Fruit fly (Drosophila melanogaster) whole organism, embryonic: Measurements from ENCODE around the gene I-2.

Experiments
- Bdp1 ChIP-seq: fragments of 200-800 bp; sonication (Bioruptor generic); optimal IDR thresholded peaks from 3 replicates; lab custom pipeline; 2016; ENCODE audit warnings: missing biosample characterization, missing genetic modification characterization
- BtbVII ChIP-seq: fragments of 200-800 bp; sonication (Bioruptor generic); optimal IDR thresholded peaks from 3 replicates; lab custom pipeline; 2017; ENCODE audit warnings: missing biosample characterization, mild to moderate bottlenecking, missing genetic modification characterization
- Bteb2 ChIP-seq: fragments of 200-800 bp; sonication (Bioruptor generic); optimal IDR thresholded peaks from 2 replicates; lab custom pipeline; 2016; ENCODE audit warnings: missing biosample characterization, missing genetic modification characterization
- CG10979 ChIP-seq: fragments of 200-800 bp; sonication (Bioruptor generic); optimal IDR thresholded peaks from 2 replicates; lab custom pipeline; 2018; ENCODE audit warnings: missing biosample characterization, mild to moderate bottlenecking, missing genetic modification characterization, moderate library complexity
- CG11695 ChIP-seq: fragments of 200-800 bp; sonication (Bioruptor generic); IDR thresholded peaks from 3 replicates; pipeline ENCODE4 v1.3.6; 2022; ENCODE audit warnings: missing biosample characterization, missing genetic modification characterization
- CG11723 ChIP-seq: fragments of 200-800 bp; sonication (Bioruptor generic); optimal IDR thresholded peaks from 2 replicates; lab custom pipeline; 2017; ENCODE audit warnings: missing biosample characterization, mild to moderate bottlenecking, missing genetic modification characterization
- CG14710 ChIP-seq: fragments of 200-800 bp; sonication (Bioruptor generic); optimal IDR thresholded peaks from 3 replicates; lab custom pipeline; 2019; ENCODE audit warnings: missing biosample characterization, mild to moderate bottlenecking, missing genetic modification characterization, moderate library complexity
- CG16813 ChIP-seq: fragments of 200-800 bp; sonication (Bioruptor generic); IDR thresholded peaks from 3 replicates; pipeline ENCODE4 v1.3.6; 2022; ENCODE audit warnings: missing biosample characterization, missing genetic modification characterization; ENCODE audit not compliant: partially characterized antibody
- CG16815 ChIP-seq: fragments of 200-800 bp; sonication (Bioruptor generic); optimal IDR thresholded peaks from 3 replicates; lab custom pipeline; 2017; ENCODE audit warnings: missing biosample characterization, mild to moderate bottlenecking, missing genetic modification characterization
- CG17328 ChIP-seq: fragments of 200-800 bp; sonication (Bioruptor generic); IDR thresholded peaks from 2 replicates; pipeline ENCODE4 v1.3.6; 2022; ENCODE audit warnings: missing biosample characterization, missing genetic modification characterization
- CG18262 ChIP-seq: fragments of 200-800 bp; optimal IDR thresholded peaks from 3 replicates; lab custom pipeline; 2019; ENCODE audit warnings: missing biosample characterization, mild to moderate bottlenecking, missing genetic modification characterization, moderate library complexity
- CG18619 ChIP-seq: fragments of 200-800 bp; sonication (Bioruptor generic); optimal IDR thresholded peaks from 3 replicates; lab custom pipeline; 2017; ENCODE audit warnings: missing biosample characterization, mild to moderate bottlenecking, missing genetic modification characterization
- CG2129 ChIP-seq: fragments of 200-800 bp; sonication (Bioruptor generic); IDR thresholded peaks from 2 replicates; pipeline ENCODE4 v1.3.6; 2022; ENCODE audit warnings: missing biosample characterization, missing genetic modification characterization; ENCODE audit not compliant: partially characterized antibody
- CG2875 ChIP-seq: fragments of 200-800 bp; sonication (Bioruptor generic); optimal IDR thresholded peaks from 2 replicates; lab custom pipeline; 2017; ENCODE audit warnings: missing biosample characterization, mild to moderate bottlenecking, missing genetic modification characterization, missing genetic modification reagents
- CG2889 ChIP-seq: fragments of 200-800 bp; sonication (Bioruptor generic); IDR thresholded peaks from 3 replicates; pipeline ENCODE4 v1.3.6; 2022; ENCODE audit warnings: missing biosample characterization, missing genetic modification characterization
- CG34376 ChIP-seq: fragments of 200-800 bp; sonication (Bioruptor generic); optimal IDR thresholded peaks from 2 replicates; lab custom pipeline; 2018; ENCODE audit warnings: missing biosample characterization, mild to moderate bottlenecking, missing genetic modification characterization
- CG6175 ChIP-seq: fragments of 200-800 bp; sonication (Bioruptor generic); IDR thresholded peaks from 3 replicates; pipeline ENCODE4 v1.3.6; 2022; ENCODE audit warnings: missing biosample characterization, missing genetic modification characterization
- CG6765 ChIP-seq: fragments of 200-800 bp; sonication (Bioruptor generic); optimal IDR thresholded peaks from 3 replicates; lab custom pipeline; 2017; ENCODE audit warnings: missing biosample characterization, mild to moderate bottlenecking, missing genetic modification characterization
- CG8944 ChIP-seq: fragments of 200-800 bp; sonication (Bioruptor generic); optimal IDR thresholded peaks from 3 replicates; lab custom pipeline; 2016; ENCODE audit warnings: missing biosample characterization, missing genetic modification characterization
- D ChIP-seq, 2 experiments: fragments of 200-800 bp in 1 of 2; fragments of >200 bp in 1 of 2; sonication (Bioruptor generic) in 1 of 2; optimal IDR thresholded peaks; 2 replicates in 1 of 2; 3 replicates in 1 of 2; lab custom pipeline; 2017; ENCODE audit warnings: mild to moderate bottlenecking in 1 of 2, missing biosample characterization in 1 of 2, missing genetic modification characterization in 1 of 2, missing genetic modification reagents in 1 of 2
- Elba2 ChIP-seq: fragments of 200-800 bp; sonication (Bioruptor generic); optimal IDR thresholded peaks from 3 replicates; lab custom pipeline; 2016; ENCODE audit warnings: missing biosample characterization, missing genetic modification characterization
- HLH54F ChIP-seq: fragments of 200-800 bp; sonication (Bioruptor generic); optimal IDR thresholded peaks from 3 replicates; lab custom pipeline; 2016; ENCODE audit warnings: missing biosample characterization, missing genetic modification characterization
- Hand ChIP-seq: fragments of 200-800 bp; sonication (Bioruptor generic); optimal IDR thresholded peaks from 2 replicates; lab custom pipeline; 2017; ENCODE audit warnings: mild to moderate bottlenecking, missing biosample characterization, missing genetic modification reagents, missing genetic modification characterization
- Mad ChIP-seq: fragments of 200-800 bp; sonication (Bioruptor generic); optimal IDR thresholded peaks from 2 replicates; lab custom pipeline; 2016; ENCODE audit warnings: missing biosample characterization, missing genetic modification characterization
- NC2α ChIP-seq: fragments of 200-800 bp; sonication (Bioruptor generic); optimal IDR thresholded peaks from 2 replicates; lab custom pipeline; 2016; ENCODE audit warnings: missing biosample characterization, missing genetic modification characterization
- NC2β ChIP-seq: fragments of 200-800 bp; sonication (Bioruptor generic); optimal IDR thresholded peaks from 2 replicates; lab custom pipeline; 2016; ENCODE audit warnings: missing biosample characterization, missing genetic modification characterization
- Optix ChIP-seq: fragments of 200-800 bp; sonication (Bioruptor generic); IDR thresholded peaks from 3 replicates; pipeline ENCODE4 v1.3.6; 2022; ENCODE audit warnings: missing biosample characterization, missing genetic modification characterization
- Taf1 ChIP-seq: fragments of 200-800 bp; sonication (Bioruptor generic); IDR thresholded peaks from 2 replicates; pipeline ENCODE4 v1.3.6; 2022; ENCODE audit warnings: missing biosample characterization, missing genetic modification characterization
- Tbp ChIP-seq: fragments of >200 bp; optimal IDR thresholded peaks from 2 replicates; lab custom pipeline; 2018; ENCODE audit warnings: missing biosample characterization, missing genetic modification characterization
- ase ChIP-seq: fragments of 200-800 bp; sonication (Bioruptor generic); IDR thresholded peaks from 3 replicates; pipeline ENCODE4 v1.3.6; 2022; ENCODE audit warnings: missing biosample characterization, missing genetic modification characterization
- dm ChIP-seq: fragments of 200-800 bp; sonication (Bioruptor generic); optimal IDR thresholded peaks from 3 replicates; lab custom pipeline; 2016; ENCODE audit warnings: missing biosample characterization, missing genetic modification characterization
- dmrt99B ChIP-seq: fragments of 200-800 bp; sonication (Bioruptor generic); optimal IDR thresholded peaks from 2 replicates; lab custom pipeline; 2018; ENCODE audit warnings: missing biosample characterization, mild to moderate bottlenecking, missing genetic modification characterization, moderate library complexity
- fru ChIP-seq: fragments of >200 bp; optimal IDR thresholded peaks from 2 replicates; lab custom pipeline; 2017
- gcm2 ChIP-seq: fragments of 200-800 bp; sonication (Bioruptor generic); optimal IDR thresholded peaks from 2 replicates; lab custom pipeline; 2016; ENCODE audit warnings: missing biosample characterization, missing genetic modification characterization
- gro ChIP-seq: fragments of 200-800 bp; sonication (Bioruptor generic); optimal IDR thresholded peaks from 2 replicates; lab custom pipeline; 2016; ENCODE audit warnings: missing biosample characterization, missing genetic modification characterization
- jigr1 ChIP-seq: fragments of 200-800 bp; sonication (Bioruptor generic); IDR thresholded peaks from 3 replicates; pipeline ENCODE4 v1.3.6; 2022; ENCODE audit warnings: missing biosample characterization, missing genetic modification characterization
- jing ChIP-seq: fragments of 200-800 bp; sonication (Bioruptor generic); optimal IDR thresholded peaks from 2 replicates; lab custom pipeline; 2018; ENCODE audit warnings: missing biosample characterization, mild to moderate bottlenecking, missing genetic modification characterization
- kay ChIP-seq: fragments of 200-800 bp; sonication (Bioruptor generic); optimal IDR thresholded peaks from 2 replicates; lab custom pipeline; 2016; ENCODE audit warnings: missing biosample characterization, missing genetic modification characterization
- knrl ChIP-seq: fragments of 200-800 bp; sonication (Bioruptor generic); IDR thresholded peaks from 3 replicates; pipeline ENCODE4 v1.3.6; 2022; ENCODE audit warnings: missing biosample characterization, missing genetic modification characterization; ENCODE audit not compliant: partially characterized antibody
- nom ChIP-seq: fragments of 200-800 bp; sonication (Bioruptor generic); optimal IDR thresholded peaks from 2 replicates; lab custom pipeline; 2017; ENCODE audit warnings: missing biosample characterization, missing genetic modification characterization, mild to moderate bottlenecking, moderate library complexity, missing genetic modification reagents
- org-1 ChIP-seq: fragments of 200-800 bp; sonication (Bioruptor generic); optimal IDR thresholded peaks from 2 replicates; lab custom pipeline; 2017; ENCODE audit warnings: missing biosample characterization, missing genetic modification characterization
- ranshi ChIP-seq: fragments of 200-800 bp; sonication (Bioruptor generic); IDR thresholded peaks from 2 replicates; pipeline ENCODE4 v1.3.6; 2022; ENCODE audit warnings: missing biosample characterization, missing genetic modification characterization
- sens-2 ChIP-seq: fragments of 200-800 bp; sonication (Bioruptor generic); IDR thresholded peaks from 2 replicates; pipeline ENCODE4 v1.3.6; 2022; ENCODE audit warnings: missing biosample characterization, missing genetic modification characterization
- seq ChIP-seq: fragments of 200-800 bp; sonication (Bioruptor generic); IDR thresholded peaks from 2 replicates; pipeline ENCODE4 v1.3.6; 2022; ENCODE audit warnings: missing biosample characterization, missing genetic modification characterization
- sob ChIP-seq: fragments of 200-800 bp; sonication (Bioruptor generic); IDR thresholded peaks from 2 replicates; pipeline ENCODE4 v1.3.6; 2022; ENCODE audit warnings: missing biosample characterization, missing genetic modification characterization
- sqz ChIP-seq: fragments of 200-800 bp; sonication (Bioruptor generic); optimal IDR thresholded peaks from 3 replicates; lab custom pipeline; 2018; ENCODE audit warnings: missing biosample characterization, mild to moderate bottlenecking, missing genetic modification characterization
- vvl ChIP-seq: fragments of 200-800 bp; sonication (Bioruptor generic); IDR thresholded peaks from 2 replicates; pipeline ENCODE4 v1.3.6; 2022; ENCODE audit warnings: missing biosample characterization, missing genetic modification characterization
- wdn ChIP-seq: fragments of 200-800 bp; sonication (Bioruptor generic); IDR thresholded peaks from 2 replicates; pipeline ENCODE4 v1.3.6; 2022; ENCODE audit warnings: missing biosample characterization, missing genetic modification characterization
- zen ChIP-seq: fragments of 200-800 bp; sonication (Bioruptor generic); optimal IDR thresholded peaks from 3 replicates; lab custom pipeline; 2018; ENCODE audit warnings: missing biosample characterization, mild to moderate bottlenecking, missing genetic modification characterization, moderate library complexity
- zfh2 ChIP-seq: fragments of 200-800 bp; sonication (Bioruptor generic); optimal IDR thresholded peaks from 2 replicates; lab custom pipeline; 2016; ENCODE audit warnings: missing biosample characterization, missing genetic modification characterization

Gene I-2

DNA sequence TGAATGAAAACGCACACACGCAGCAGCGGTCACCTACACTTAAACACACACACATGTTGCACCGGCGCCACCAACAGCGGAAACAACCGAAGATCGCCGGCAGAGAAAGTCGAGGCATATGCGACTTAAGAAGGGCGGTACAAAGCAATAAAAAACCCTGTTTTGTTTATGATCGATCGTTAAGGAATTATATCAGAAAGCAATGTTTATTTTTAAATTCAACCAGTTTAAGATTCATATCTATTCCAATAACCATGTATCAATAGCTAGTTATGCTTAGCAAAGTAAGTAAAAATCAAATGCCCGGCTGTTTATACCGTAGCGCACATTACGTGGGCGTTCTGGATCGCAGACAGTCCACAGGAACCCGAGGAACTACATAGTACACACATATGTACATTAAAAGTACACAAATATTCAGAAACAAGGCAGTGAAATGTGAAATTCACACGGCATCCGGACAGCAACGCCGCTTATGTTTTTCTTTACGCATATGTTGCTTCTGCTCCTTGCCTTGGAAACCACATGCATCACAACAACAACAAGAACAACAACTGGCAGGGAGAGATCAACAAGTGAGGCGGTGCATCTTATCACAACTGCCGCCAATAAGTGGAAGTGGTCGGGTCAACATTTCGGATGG lies 19.3 kb upstream of the I-2 start:
- TF ChIP-seq Bteb2 (GFP tag; lab: Kevin White, UChicago) (peak; percentile 93), gcm2 (GFP tag; lab: Kevin White, UChicago) (peak; percentile 96), CG2875 (peak; percentile 97), Mad (GFP tag; lab: Kevin White, UChicago) (peak; percentile 97), seq (GFP tag; lab: Robert Waterston, UW) (peak; percentile 95), CG6175 (GFP tag; lab: Robert Waterston, UW) (peak; percentile 89), CG11723 (GFP tag; lab: Kevin White, UChicago) (peak; percentile 94), Optix (GFP tag; lab: Robert Waterston, UW) (peak; percentile 98), ranshi (GFP tag; lab: Robert Waterston, UW) (peak; percentile 93), jing (GFP tag; lab: Kevin White, UChicago) (peak; percentile 94), CG18619 (GFP tag; lab: Kevin White, UChicago) (peak; percentile 92), CG2129 (GFP tag; lab: Robert Waterston, UW) (no peak), Elba2 (peak; percentile 88), zen (peak; percentile 99), nom (GFP tag; lab: Kevin White, UChicago) (peak; percentile 90), wdn (GFP tag; lab: Robert Waterston, UW) (peak; percentile 87), dmrt99B (tag; lab: Kevin White, UChicago) (peak; percentile 98), D (optimal IDR thresholded peaks at IDR 0.05; lab: Kevin White, UChicago) (no peak), D (GFP tag; optimal IDR thresholded peaks at IDR 0.05; lab: Kevin White, UChicago) (peak; percentile 99), Bdp1 (GFP tag; lab: Kevin White, UChicago) (peak; percentile 92), vvl (GFP tag; lab: Robert Waterston, UW) (peak; percentile 99), jigr1 (GFP tag; lab: Robert Waterston, UW) (peak; percentile 94), CG8944 (peak; percentile 97), Hand (GFP tag; lab: Kevin White, UChicago) (peak; percentile 79), CG18262 (tag; lab: Kevin White, UChicago) (peak; percentile 99), ase (GFP tag; lab: Robert Waterston, UW) (peak; percentile 97), NC2α (GFP tag; lab: Kevin White, UChicago) (peak; percentile 95), CG6765 (GFP tag; lab: Kevin White, UChicago) (peak; percentile 82), CG34376 (peak; percentile 78), kay (GFP tag; lab: Kevin White, UChicago) (peak; percentile 85), HLH54F (GFP tag; lab: Kevin White, UChicago) (peak; percentile 96), CG17328 (GFP tag; lab: Robert Waterston, UW) (peak; percentile 99), knrl (GFP tag; lab: Robert Waterston, UW) (no peak), CG11695 (GFP tag; lab: Robert Waterston, UW) (peak; percentile 95), gro (GFP tag; lab: Kevin White, UChicago) (peak; percentile 93), fru (no peak), org-1 (GFP tag; lab: Kevin White, UChicago) (peak; percentile 98), NC2β (GFP tag; lab: Kevin White, UChicago) (peak; percentile 97), CG16813 (no peak), BtbVII (GFP tag; lab: Kevin White, UChicago) (peak; percentile 93), CG2889 (peak; percentile 91), CG10979 (tag; lab: Kevin White, UChicago) (peak; percentile 100), CG14710 (peak; percentile 98), CG16815 (GFP tag; lab: Kevin White, UChicago) (peak; percentile 98), Tbp (GFP tag; lab: Kevin White, UChicago) (no peak), zfh2 (GFP tag; lab: Kevin White, UChicago) (peak; percentile 89), sob (GFP tag; lab: Robert Waterston, UW) (peak; percentile 96), Taf1 (GFP tag; lab: Robert Waterston, UW) (peak; percentile 73), sens-2 (GFP tag; lab: Robert Waterston, UW) (peak; percentile 98), dm (GFP tag; lab: Kevin White, UChicago) (peak; percentile 93), sqz (GFP tag; lab: Kevin White, UChicago) (peak; percentile 93)
